Fruit fly (Drosophila melanogaster) whole organism, adult: ENCODE data around the gene CG9667.

ENCODE experiments used
- CG11617 ChIP-seq: fragments of 200-800 bp; sonication (Bioruptor generic); optimal IDR thresholded peaks from 2 replicates; lab custom pipeline; 2017; ENCODE audit warnings: mild to moderate bottlenecking, missing biosample characterization, missing genetic modification reagents, missing genetic modification characterization
- CG12768 ChIP-seq: fragments of 200-800 bp; sonication (Bioruptor generic); optimal IDR thresholded peaks from 2 replicates; lab custom pipeline; 2017; ENCODE audit warnings: missing biosample characterization, missing genetic modification characterization, mild to moderate bottlenecking, moderate library complexity, missing genetic modification reagents
- CG14711 ChIP-seq: fragments of 200-800 bp; sonication (Bioruptor generic); optimal IDR thresholded peaks from 2 replicates; lab custom pipeline; 2018; ENCODE audit warnings: missing biosample characterization, mild to moderate bottlenecking, missing genetic modification characterization, moderate library complexity
- CG1620 ChIP-seq: fragments of 200-800 bp; sonication (Bioruptor generic); optimal IDR thresholded peaks from 2 replicates; lab custom pipeline; 2016; ENCODE audit warnings: missing biosample characterization, missing genetic modification characterization
- CG33017 ChIP-seq: fragments of 200-800 bp; sonication (Bioruptor generic); optimal IDR thresholded peaks from 2 replicates; lab custom pipeline; 2018; ENCODE audit warnings: missing biosample characterization, mild to moderate bottlenecking, missing genetic modification characterization, moderate library complexity
- CG5204 ChIP-seq: fragments of 200-800 bp; sonication (Bioruptor generic); optimal IDR thresholded peaks from 2 replicates; lab custom pipeline; 2016; ENCODE audit warnings: missing biosample characterization, missing genetic modification characterization
- CG7045 ChIP-seq: fragments of 200-800 bp; sonication (Bioruptor generic); optimal IDR thresholded peaks from 2 replicates; lab custom pipeline; 2017; ENCODE audit warnings: missing biosample characterization, mild to moderate bottlenecking, missing genetic modification characterization
- CG7101 ChIP-seq: fragments of 200-800 bp; sonication (Bioruptor generic); optimal IDR thresholded peaks from 2 replicates; lab custom pipeline; 2018; ENCODE audit warnings: missing biosample characterization, mild to moderate bottlenecking, missing genetic modification characterization, moderate library complexity
- Clk ChIP-seq: fragments of 200-800 bp; sonication (Bioruptor generic); optimal IDR thresholded peaks from 2 replicates; lab custom pipeline; 2017; ENCODE audit warnings: missing biosample characterization, missing genetic modification characterization
- Crg-1 ChIP-seq: fragments of 200-800 bp; sonication (Bioruptor generic); optimal IDR thresholded peaks from 2 replicates; lab custom pipeline; 2016; ENCODE audit warnings: missing biosample characterization, missing genetic modification characterization
- Mnt ChIP-seq: fragments of 200-800 bp; sonication (Bioruptor generic); optimal IDR thresholded peaks from 2 replicates; lab custom pipeline; 2016; ENCODE audit warnings: missing biosample characterization, mild to moderate bottlenecking, missing genetic modification characterization
- bab1 ChIP-seq: fragments of 200-800 bp; sonication (Bioruptor generic); optimal IDR thresholded peaks from 3 replicates; lab custom pipeline; 2019; ENCODE audit warnings: missing biosample characterization, mild to moderate bottlenecking, missing genetic modification characterization, moderate library complexity
- cic ChIP-seq: fragments of 200-800 bp; sonication (Bioruptor generic); optimal IDR thresholded peaks from 2 replicates; lab custom pipeline; 2017; ENCODE audit warnings: missing biosample characterization, mild to moderate bottlenecking, missing genetic modification characterization, moderate library complexity
- cnc ChIP-seq, 2 experiments: fragments of >200 bp; optimal IDR thresholded peaks; 2 replicates each; lab custom pipeline; 2017
- kay ChIP-seq: fragments of 200-800 bp; sonication (Bioruptor generic); peaks from one replicate; lab custom pipeline; 2016; ENCODE audit warnings: missing biosample characterization, missing genetic modification characterization, borderline replicate concordance
- ovo ChIP-seq: fragments of 200-800 bp; sonication (Bioruptor generic); optimal IDR thresholded peaks from 2 replicates; lab custom pipeline; 2016; ENCODE audit warnings: missing biosample characterization, missing genetic modification characterization
- pad ChIP-seq: fragments of 200-800 bp; sonication (Bioruptor generic); optimal IDR thresholded peaks from 3 replicates; lab custom pipeline; 2017; ENCODE audit warnings: missing biosample characterization, missing genetic modification characterization, mild to moderate bottlenecking, moderate library complexity, missing genetic modification reagents
- tj ChIP-seq: fragments of 200-800 bp; sonication (Bioruptor generic); optimal IDR thresholded peaks from 3 replicates; lab custom pipeline; 2017; ENCODE audit warnings: missing biosample characterization, mild to moderate bottlenecking, missing genetic modification characterization, moderate library complexity
- toe ChIP-seq: fragments of 200-800 bp; sonication (Bioruptor generic); optimal IDR thresholded peaks from 2 replicates; lab custom pipeline; 2016; ENCODE audit warnings: missing biosample characterization, missing genetic modification characterization

Gene CG9667

dm6 chr3R:8145764-8146163 is 19.6 kb upstream of the CG9667 start:
- TF ChIP-seq toe (GFP tag; lab: Kevin White, UChicago) (no peak), Clk (GFP tag; lab: Kevin White, UChicago) (no peak), tj (GFP tag; lab: Kevin White, UChicago) (no peak), CG7045 (GFP tag; lab: Kevin White, UChicago) (no peak), CG14711 (no peak), CG12768 (GFP tag; lab: Kevin White, UChicago) (no peak), Mnt (GFP tag; lab: Kevin White, UChicago) (no peak), kay (GFP tag; lab: Kevin White, UChicago) (no peak)

dm6 chr3R:8142113-8142512 is 16.0 kb upstream of the CG9667 start:
- no peak for TF ChIP-seq CG5204 (GFP tag; lab: Kevin White, UChicago)
- no peak for TF ChIP-seq CG1620 (GFP tag; lab: Kevin White, UChicago)
- TF ChIP-seq CG7101 (tag; lab: Kevin White, UChicago), result no peak
- TF ChIP-seq kay (GFP tag; lab: Kevin White, UChicago), result no peak
- TF ChIP-seq CG12768 (GFP tag; lab: Kevin White, UChicago), result no peak
- TF ChIP-seq Clk (GFP tag; lab: Kevin White, UChicago), result no peak
- TF ChIP-seq CG7045 (GFP tag; lab: Kevin White, UChicago), result no peak
- TF ChIP-seq cic, result no peak

DNA sequence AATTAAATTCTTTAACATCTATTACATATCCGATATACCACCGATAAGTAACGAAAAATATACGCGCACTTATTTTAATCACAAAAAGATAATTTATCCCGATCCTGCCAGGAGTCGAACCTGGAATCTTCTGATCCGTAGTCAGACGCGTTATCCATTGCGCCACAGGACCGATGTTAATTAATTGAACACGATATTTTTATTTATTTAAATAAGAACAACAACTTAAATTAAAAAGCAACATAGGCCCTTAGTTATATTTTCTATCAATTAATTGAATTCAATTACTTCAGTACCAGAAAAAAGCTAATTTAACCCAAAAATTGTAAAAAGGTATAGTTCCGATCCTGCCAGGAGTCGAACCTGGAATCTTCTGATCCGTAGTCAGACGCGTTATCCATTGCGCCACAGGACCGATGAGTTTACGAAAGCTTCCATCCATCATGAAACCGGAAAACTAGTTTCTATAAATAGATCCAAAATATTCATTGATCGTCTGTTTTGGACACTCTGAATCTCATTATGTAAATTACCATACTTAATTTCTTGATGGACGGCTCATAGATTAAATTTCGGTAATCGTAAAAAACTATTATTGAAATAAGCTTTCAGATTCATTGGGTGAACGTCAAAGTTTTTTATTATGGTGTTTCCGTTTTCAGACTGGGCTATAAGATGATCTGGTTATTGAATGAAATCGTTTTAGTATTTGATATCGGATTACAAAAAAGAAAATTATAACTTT is 14.6 kb upstream of the CG9667 start:
- TF ChIP-seq CG1620 (GFP tag; lab: Kevin White, UChicago) (no peak), CG11617 (GFP tag; lab: Kevin White, UChicago) (no peak), Mnt (GFP tag; lab: Kevin White, UChicago) (no peak), Crg-1 (GFP tag; lab: Kevin White, UChicago) (no peak), CG5204 (GFP tag; lab: Kevin White, UChicago) (no peak), Clk (GFP tag; lab: Kevin White, UChicago) (no peak)

DNA sequence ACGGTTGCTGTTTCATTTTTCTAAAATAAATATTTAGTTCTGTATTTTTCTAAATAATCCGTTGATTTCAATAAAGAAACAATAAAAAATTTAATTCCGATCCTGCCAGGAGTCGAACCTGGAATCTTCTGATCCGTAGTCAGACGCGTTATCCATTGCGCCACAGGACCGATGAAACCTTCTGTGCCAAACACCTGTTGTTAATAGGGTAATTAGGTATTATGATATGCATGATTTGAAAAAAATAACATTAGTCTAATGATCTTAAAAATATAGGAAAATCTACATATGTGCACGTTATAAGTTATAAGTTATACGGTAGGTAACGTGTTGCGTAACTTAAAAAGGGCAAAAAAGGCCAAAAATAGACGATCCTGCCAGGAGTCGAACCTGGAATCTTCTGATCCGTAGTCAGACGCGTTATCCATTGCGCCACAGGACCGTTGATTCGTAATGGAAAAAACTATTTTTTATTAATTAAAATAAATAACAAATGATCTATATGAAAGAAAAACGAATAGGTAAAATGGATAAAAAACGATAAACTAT is 13.8 kb upstream of the CG9667 start:
- TF ChIP-seq pad (GFP tag; lab: Kevin White, UChicago) (no peak), CG14711 (no peak), CG7101 (tag; lab: Kevin White, UChicago) (no peak)

DNA sequence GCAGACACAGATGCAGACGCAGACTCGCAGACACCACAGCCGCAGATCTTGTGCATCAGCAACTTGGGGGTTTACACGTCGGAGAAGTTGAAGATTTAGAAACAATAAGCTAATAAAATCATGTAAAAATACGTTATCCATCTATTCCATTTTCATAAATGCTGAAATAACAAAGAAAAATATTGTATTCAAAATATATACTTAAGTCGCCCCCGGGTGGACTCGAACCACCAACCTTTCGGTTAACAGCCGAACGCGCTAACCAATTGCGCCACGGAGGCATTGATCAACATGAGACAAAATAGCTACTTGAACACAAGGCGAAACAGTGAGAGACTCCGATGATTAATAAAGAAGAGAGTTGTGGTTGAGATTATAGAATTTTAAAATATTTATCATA is 13.2 kb upstream of the CG9667 start:
- TF ChIP-seq Crg-1 (GFP tag; lab: Kevin White, UChicago) (no peak), Mnt (GFP tag; lab: Kevin White, UChicago) (no peak), CG7045 (GFP tag; lab: Kevin White, UChicago) (no peak), CG33017 (no peak), bab1 (GFP tag; lab: Kevin White, UChicago) (peak; percentile 44)

dm6 chr3R:8138095-8138494 is 11.9 kb upstream of the CG9667 start:
- no peak for TF ChIP-seq toe (GFP tag; lab: Kevin White, UChicago)
- TF ChIP-seq tj (GFP tag; lab: Kevin White, UChicago), result peak; percentile 3

DNA sequence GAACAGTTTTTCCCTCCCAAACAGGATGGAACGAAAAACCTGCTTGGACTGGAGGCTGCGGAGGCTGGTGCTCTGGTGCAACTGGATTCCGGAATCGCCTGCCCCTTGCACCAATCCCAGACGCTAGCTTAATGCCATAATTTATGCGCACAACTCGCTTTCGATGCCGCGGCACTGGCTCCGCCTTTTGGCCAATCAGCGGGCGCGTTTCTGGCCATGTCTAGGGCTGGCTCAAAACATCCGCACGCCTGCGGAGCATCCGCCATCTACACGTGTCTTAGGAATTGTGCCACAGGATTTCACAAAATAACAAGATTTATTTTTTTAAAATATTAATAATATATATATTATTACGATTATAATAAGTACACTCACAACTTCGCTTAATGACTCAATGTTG is 8.4 kb upstream of the CG9667 start:
- TF ChIP-seq CG14711 (no peak), CG5204 (GFP tag; lab: Kevin White, UChicago) (no peak), cnc (optimal IDR thresholded peaks at IDR 0.05; lab: Kevin White, UChicago) (no peak), CG7101 (tag; lab: Kevin White, UChicago) (no peak), kay (GFP tag; lab: Kevin White, UChicago) (no peak), tj (GFP tag; lab: Kevin White, UChicago) (no peak), ovo (GFP tag; lab: Kevin White, UChicago) (no peak), Crg-1 (GFP tag; lab: Kevin White, UChicago) (no peak), cic (no peak), CG11617 (GFP tag; lab: Kevin White, UChicago) (no peak), CG33017 (no peak), CG7045 (GFP tag; lab: Kevin White, UChicago) (no peak), CG12768 (GFP tag; lab: Kevin White, UChicago) (no peak)

dm6 chr3R:8132398-8132797 is 6.2 kb upstream of the CG9667 start:
- no peak for TF ChIP-seq CG7045 (GFP tag; lab: Kevin White, UChicago)
- TF ChIP-seq Clk (GFP tag; lab: Kevin White, UChicago), result no peak
- no peak for TF ChIP-seq cnc (optimal IDR thresholded peaks at IDR 0.05; lab: Kevin White, UChicago)
- no peak for TF ChIP-seq bab1 (GFP tag; lab: Kevin White, UChicago)
- no peak for TF ChIP-seq CG1620 (GFP tag; lab: Kevin White, UChicago)
- no peak for TF ChIP-seq Crg-1 (GFP tag; lab: Kevin White, UChicago)
